Fruit fly (Drosophila melanogaster) whole organism, embryonic: ENCODE results near the gene CG15356.

Experiments used
- Atf6 ChIP-seq: fragments of 200-800 bp; sonication (Bioruptor generic); IDR thresholded peaks from 2 replicates; pipeline ENCODE4 v1.3.6; 2022; ENCODE audit warnings: missing biosample characterization, missing genetic modification characterization
- BEAF-32 ChIP-seq: fragments of 200-800 bp; sonication (Bioruptor generic); optimal IDR thresholded peaks from 3 replicates; lab custom pipeline; 2017; ENCODE audit warnings: missing biosample characterization, missing genetic modification characterization, mild to moderate bottlenecking, moderate library complexity, missing genetic modification reagents
- CG12071 ChIP-seq: fragments of 200-800 bp; sonication (Bioruptor generic); optimal IDR thresholded peaks from 3 replicates; lab custom pipeline; 2018; ENCODE audit warnings: missing biosample characterization, mild to moderate bottlenecking, missing genetic modification characterization
- CG12299 ChIP-seq: fragments of 200-800 bp; sonication (Bioruptor generic); optimal IDR thresholded peaks from 2 replicates; lab custom pipeline; 2018; ENCODE audit warnings: missing biosample characterization, mild to moderate bottlenecking, missing genetic modification characterization
- CG12391 ChIP-seq: fragments of 200-800 bp; sonication (Bioruptor generic); optimal IDR thresholded peaks from 3 replicates; lab custom pipeline; 2018; ENCODE audit warnings: missing biosample characterization, mild to moderate bottlenecking, missing genetic modification characterization, moderate library complexity
- CG13775 ChIP-seq: fragments of 200-800 bp; sonication (Bioruptor generic); optimal IDR thresholded peaks from 3 replicates; lab custom pipeline; 2017; ENCODE audit warnings: missing biosample characterization, mild to moderate bottlenecking, missing genetic modification characterization
- CG17359 ChIP-seq: fragments of 200-800 bp; sonication (Bioruptor generic); optimal IDR thresholded peaks from 3 replicates; lab custom pipeline; 2018; ENCODE audit warnings: missing biosample characterization, mild to moderate bottlenecking, missing genetic modification characterization, moderate library complexity
- CG18476 ChIP-seq: fragments of 200-800 bp; sonication (Bioruptor generic); optimal IDR thresholded peaks from 2 replicates; lab custom pipeline; 2016; ENCODE audit warnings: missing biosample characterization, mild to moderate bottlenecking, missing genetic modification characterization
- CG2199 ChIP-seq: fragments of 200-800 bp; sonication (Bioruptor generic); IDR thresholded peaks from 3 replicates; pipeline ENCODE4 v1.3.6; 2022; ENCODE audit warnings: missing biosample characterization, missing genetic modification characterization
- CG30403 ChIP-seq: fragments of 200-800 bp; sonication (Bioruptor generic); optimal IDR thresholded peaks from 3 replicates; lab custom pipeline; 2016; ENCODE audit warnings: missing biosample characterization, missing genetic modification characterization
- CG31388 ChIP-seq: fragments of 200-800 bp; sonication (Bioruptor generic); optimal IDR thresholded peaks from 2 replicates; lab custom pipeline; 2016; ENCODE audit warnings: missing biosample characterization, missing genetic modification characterization
- CG8089 ChIP-seq: fragments of 200-800 bp; sonication (Bioruptor generic); optimal IDR thresholded peaks from 3 replicates; lab custom pipeline; 2016; ENCODE audit warnings: missing biosample characterization, missing genetic modification characterization
- CoRest ChIP-seq: fragments of 200-800 bp; sonication (Bioruptor generic); optimal IDR thresholded peaks from 3 replicates; lab custom pipeline; 2018; ENCODE audit warnings: missing biosample characterization, mild to moderate bottlenecking, missing genetic modification characterization, moderate library complexity
- CrebB ChIP-seq: fragments of 200-800 bp; sonication (Bioruptor generic); optimal IDR thresholded peaks from 3 replicates; lab custom pipeline; 2018; ENCODE audit warnings: missing biosample characterization, mild to moderate bottlenecking, missing genetic modification characterization
- Dek ChIP-seq: fragments of 200-800 bp; sonication (Bioruptor generic); optimal IDR thresholded peaks from 3 replicates; lab custom pipeline; 2019; ENCODE audit warnings: missing biosample characterization, mild to moderate bottlenecking, missing genetic modification characterization, moderate library complexity
- Dfd ChIP-seq, 2 experiments: fragments of >200 bp; optimal IDR thresholded peaks; 2 replicates each; lab custom pipeline; 2017; ENCODE audit warnings: missing biosample characterization in 2 of 2, missing genetic modification characterization in 2 of 2
- Drgx ChIP-seq: fragments of 200-800 bp; sonication (Bioruptor generic); IDR thresholded peaks from 2 replicates; pipeline ENCODE4 v1.3.6; 2022; ENCODE audit warnings: missing biosample characterization, missing genetic modification characterization
- Hr39 ChIP-seq: fragments of >200 bp; optimal IDR thresholded peaks from 2 replicates; lab custom pipeline; 2017
- Hr78 ChIP-seq, 2 experiments: fragments of 200-800 bp in 1 of 2; fragments of >200 bp in 1 of 2; sonication (Bioruptor generic) in 1 of 2; optimal IDR thresholded peaks; 2 replicates each; lab custom pipeline; 2017 to 2019; ENCODE audit warnings: missing biosample characterization in 2 of 2, missing genetic modification characterization in 2 of 2, mild to moderate bottlenecking in 1 of 2, moderate library complexity in 1 of 2
- NC2α ChIP-seq: fragments of 200-800 bp; sonication (Bioruptor generic); optimal IDR thresholded peaks from 2 replicates; lab custom pipeline; 2016; ENCODE audit warnings: missing biosample characterization, missing genetic modification characterization
- Pdp1 ChIP-seq, 2 experiments: fragments of 200-800 bp; sonication (Bioruptor generic); optimal IDR thresholded peaks; 3 replicates each; lab custom pipeline; 2016; ENCODE audit warnings: missing biosample characterization in 2 of 2, missing genetic modification characterization in 2 of 2, mild to moderate bottlenecking in 1 of 2, moderate library complexity in 1 of 2
- Ptx1 ChIP-seq: fragments of 200-800 bp; sonication (Bioruptor generic); IDR thresholded peaks from 2 replicates; pipeline ENCODE4 v1.3.6; 2022; ENCODE audit warnings: missing biosample characterization, missing genetic modification characterization
- Rx ChIP-seq: fragments of 200-800 bp; sonication (Bioruptor generic); IDR thresholded peaks from 2 replicates; pipeline ENCODE4 v1.3.6; 2022; ENCODE audit warnings: missing biosample characterization, missing genetic modification characterization
- Sox100B ChIP-seq: fragments of 200-800 bp; sonication (Bioruptor generic); optimal IDR thresholded peaks from 3 replicates; lab custom pipeline; 2018; ENCODE audit warnings: missing biosample characterization, mild to moderate bottlenecking, missing genetic modification characterization
- Ssrp ChIP-seq: fragments of 200-800 bp; sonication (Bioruptor generic); optimal IDR thresholded peaks from 2 replicates; lab custom pipeline; 2018; ENCODE audit warnings: missing biosample characterization, mild to moderate bottlenecking, missing genetic modification characterization, moderate library complexity
- YL-1 ChIP-seq: fragments of 200-800 bp; sonication (Bioruptor generic); optimal IDR thresholded peaks from 3 replicates; lab custom pipeline; 2017; ENCODE audit warnings: missing biosample characterization, mild to moderate bottlenecking, missing genetic modification characterization
- al ChIP-seq: fragments of 200-800 bp; sonication (Bioruptor generic); IDR thresholded peaks from 2 replicates; pipeline ENCODE4 v1.3.6; 2022; ENCODE audit warnings: missing biosample characterization, missing genetic modification characterization
- ap ChIP-seq: fragments of 200-800 bp; sonication (Bioruptor generic); IDR thresholded peaks from 2 replicates; pipeline ENCODE4 v1.3.6; 2022; ENCODE audit warnings: missing biosample characterization, missing genetic modification characterization
- ash1 ChIP-seq: fragments of 200-800 bp; sonication (Bioruptor generic); optimal IDR thresholded peaks from 2 replicates; lab custom pipeline; 2018; ENCODE audit warnings: missing biosample characterization, mild to moderate bottlenecking, missing genetic modification characterization
- az2 ChIP-seq: fragments of 200-800 bp; sonication (Bioruptor generic); optimal IDR thresholded peaks from 3 replicates; lab custom pipeline; 2016; ENCODE audit warnings: missing biosample characterization, missing genetic modification characterization
- crol ChIP-seq: fragments of 200-800 bp; sonication (Bioruptor generic); IDR thresholded peaks from 2 replicates; pipeline ENCODE4 v1.3.6; 2022; ENCODE audit warnings: missing biosample characterization, missing genetic modification characterization
- dysf ChIP-seq: fragments of 200-800 bp; sonication (Bioruptor generic); IDR thresholded peaks from 3 replicates; pipeline ENCODE4 v1.3.6; 2022; ENCODE audit warnings: missing biosample characterization, missing genetic modification characterization
- ewg ChIP-seq: fragments of 200-800 bp; sonication (Bioruptor generic); optimal IDR thresholded peaks from 3 replicates; lab custom pipeline; 2017; ENCODE audit warnings: mild to moderate bottlenecking, missing biosample characterization, missing genetic modification reagents, missing genetic modification characterization
- fd96Cb ChIP-seq: fragments of 200-800 bp; sonication (Bioruptor generic); optimal IDR thresholded peaks from 2 replicates; lab custom pipeline; 2018; ENCODE audit warnings: missing biosample characterization, mild to moderate bottlenecking, missing genetic modification characterization, moderate library complexity
- ind ChIP-seq: fragments of 200-800 bp; sonication (Bioruptor generic); optimal IDR thresholded peaks from 3 replicates; lab custom pipeline; 2016; ENCODE audit warnings: missing biosample characterization, missing genetic modification characterization
- jigr1 ChIP-seq: fragments of 200-800 bp; sonication (Bioruptor generic); IDR thresholded peaks from 3 replicates; pipeline ENCODE4 v1.3.6; 2022; ENCODE audit warnings: missing biosample characterization, missing genetic modification characterization
- kni ChIP-seq: fragments of 200-800 bp; sonication (Bioruptor generic); optimal IDR thresholded peaks from 3 replicates; lab custom pipeline; 2017; ENCODE audit warnings: mild to moderate bottlenecking, missing biosample characterization, missing genetic modification reagents, missing genetic modification characterization
- nom ChIP-seq: fragments of 200-800 bp; sonication (Bioruptor generic); optimal IDR thresholded peaks from 2 replicates; lab custom pipeline; 2017; ENCODE audit warnings: missing biosample characterization, missing genetic modification characterization, mild to moderate bottlenecking, moderate library complexity, missing genetic modification reagents
- pan ChIP-seq, 4 experiments: fragments of >200 bp in 3 of 4; fragments of 200-800 bp in 1 of 4; sonication (Bioruptor generic) in 1 of 4; optimal IDR thresholded peaks in 3 of 4; IDR thresholded peaks in 1 of 4; 2 replicates each; pipeline versions ENCODE4 v1.3.6 to Lab custom; 2017 to 2022; ENCODE audit warnings: missing biosample characterization in 2 of 4, missing genetic modification characterization in 2 of 4, mixed read lengths in 1 of 4
- prd ChIP-seq, 3 experiments: fragments of >200 bp in 2 of 3; fragments of 200-800 bp in 1 of 3; sonication (Bioruptor generic) in 1 of 3; optimal IDR thresholded peaks in 2 of 3; IDR thresholded peaks in 1 of 3; 2 replicates in 2 of 3; 3 replicates in 1 of 3; pipeline versions ENCODE4 v1.3.6 to Lab custom; 2017 to 2022; ENCODE audit warnings: missing biosample characterization in 1 of 3, missing genetic modification characterization in 1 of 3
- sim ChIP-seq: fragments of 200-800 bp; sonication (Bioruptor generic); IDR thresholded peaks from 2 replicates; pipeline ENCODE4 v1.3.6; 2022; ENCODE audit warnings: missing biosample characterization, missing genetic modification characterization
- sisA ChIP-seq: fragments of 200-800 bp; sonication (Bioruptor generic); IDR thresholded peaks from 2 replicates; pipeline ENCODE4 v1.3.6; 2022; ENCODE audit warnings: missing biosample characterization, missing genetic modification characterization
- slou ChIP-seq: fragments of 200-800 bp; sonication (Bioruptor generic); optimal IDR thresholded peaks from 3 replicates; lab custom pipeline; 2016; ENCODE audit warnings: missing biosample characterization, missing genetic modification characterization
- sna ChIP-seq: fragments of 200-800 bp; sonication (Bioruptor generic); IDR thresholded peaks from 2 replicates; pipeline ENCODE4 v1.3.6; 2022; ENCODE audit warnings: missing biosample characterization, missing genetic modification characterization; ENCODE audit not compliant: partially characterized antibody
- unc-4 ChIP-seq: fragments of 200-800 bp; sonication (Bioruptor generic); IDR thresholded peaks from 2 replicates; pipeline ENCODE4 v1.3.6; 2022; ENCODE audit warnings: missing biosample characterization, missing genetic modification characterization; ENCODE audit not compliant: partially characterized antibody
- usp ChIP-seq: fragments of >200 bp; optimal IDR thresholded peaks from 2 replicates; lab custom pipeline; 2017; ENCODE audit warnings: missing biosample characterization, missing genetic modification characterization
- vfl ChIP-seq: fragments of 200-800 bp; sonication (Bioruptor generic); optimal IDR thresholded peaks from 2 replicates; lab custom pipeline; 2016; ENCODE audit warnings: missing biosample characterization, missing genetic modification characterization

The CG15356 gene

DNA sequence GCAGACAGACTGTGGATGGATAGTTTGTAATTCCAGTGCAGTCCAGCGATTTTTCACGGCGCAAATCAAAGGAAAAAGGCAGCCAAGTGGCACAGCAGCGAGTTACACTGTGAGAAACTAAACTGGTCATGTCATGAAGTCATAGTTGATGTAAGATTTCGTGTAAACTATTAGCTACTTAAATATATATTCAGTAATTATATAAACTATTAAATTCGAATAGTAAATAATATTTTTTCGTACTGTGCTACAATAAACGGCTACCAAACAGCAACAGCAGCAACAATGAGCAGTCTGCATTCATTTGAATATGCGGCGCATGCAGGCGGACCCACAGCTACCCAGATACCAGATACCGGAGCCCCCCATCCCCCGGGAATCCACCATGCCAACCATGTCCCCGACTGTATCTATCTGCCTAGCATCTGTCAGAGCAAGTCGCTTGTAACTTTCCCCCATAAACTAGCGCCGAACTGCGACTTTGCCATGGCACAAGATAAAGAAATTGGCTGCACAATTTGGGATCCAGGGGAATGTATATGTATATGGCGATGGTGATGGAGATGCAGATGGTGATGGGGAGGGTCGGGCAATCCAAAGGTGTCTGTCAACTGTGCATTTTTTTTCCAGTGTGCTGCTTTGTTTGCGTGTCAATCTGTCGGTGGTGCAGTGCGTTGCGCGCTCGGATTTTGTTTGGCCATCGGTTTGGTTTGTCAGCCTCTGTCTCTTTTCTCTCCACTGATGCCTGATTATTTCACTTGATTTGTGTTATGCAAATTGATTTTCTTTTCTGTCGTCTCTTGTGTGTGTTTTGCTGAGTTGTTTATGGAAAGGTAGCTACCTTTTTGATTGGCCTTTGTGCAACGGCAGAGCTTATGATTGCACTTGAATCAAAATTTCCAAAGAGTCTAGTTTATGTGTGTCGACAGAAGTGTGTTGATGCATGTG, 54.4 kb downstream of the CG15356 start (continued):
- TF ChIP-seq CG12299 (tag; lab: Kevin White, UChicago), result no peak
- TF ChIP-seq kni (GFP tag; lab: Kevin White, UChicago), result peak; percentile 18
- TF ChIP-seq vfl, result no peak
- no peak for TF ChIP-seq YL-1 (GFP tag; lab: Kevin White, UChicago)
- TF ChIP-seq dysf (GFP tag; lab: Robert Waterston, UW), result peak; percentile 31; the same call in 1 of the 3 replicates
- peak; percentile 31 for TF ChIP-seq CG12391 (tag; lab: Kevin White, UChicago)
- no peak for TF ChIP-seq CoRest (tag; lab: Kevin White, UChicago)
- peak; percentile 1 for TF ChIP-seq CG30403 (GFP tag; lab: Kevin White, UChicago)
- no peak for TF ChIP-seq CG18476 (GFP tag; lab: Kevin White, UChicago)
- peak; percentile 37; the same call in 1 of the 2 replicates for TF ChIP-seq Ptx1 (GFP tag; lab: Robert Waterston, UW)
- TF ChIP-seq Rx (GFP tag; lab: Robert Waterston, UW), result no peak
- TF ChIP-seq CG17359, result peak; percentile 55
- no peak for TF ChIP-seq Hr39 (lab: Kevin White, UChicago)
- no peak for TF ChIP-seq sna (GFP tag; lab: Robert Waterston, UW)
- TF ChIP-seq ewg (GFP tag; lab: Kevin White, UChicago), result peak; percentile 9
- TF ChIP-seq Drgx (GFP tag; lab: Robert Waterston, UW), result peak; percentile 80
- TF ChIP-seq fd96Cb (tag; lab: Kevin White, UChicago), result peak; percentile 35
- TF ChIP-seq az2 (GFP tag; lab: Kevin White, UChicago), result peak; percentile 33
- no peak for TF ChIP-seq CG31388 (GFP tag; lab: Kevin White, UChicago)
- no peak for TF ChIP-seq Dfd (GFP tag; optimal IDR thresholded peaks at IDR 0.05; lab: Kevin White, UChicago)
- peak; percentile 37; the same call in 1 of the 2 replicates for TF ChIP-seq crol
- TF ChIP-seq Hr78 (GFP tag; optimal IDR thresholded peaks at IDR 0.05; lab: Kevin White, UChicago), result no peak
- TF ChIP-seq sim, result 0 out of 2 replicates have a peak, but pooled peaks have one; percentile 23
- TF ChIP-seq ap (GFP tag; lab: Robert Waterston, UW), result no peak; the same call in 1 of the 2 replicates
- TF ChIP-seq slou (GFP tag; lab: Kevin White, UChicago), result no peak
- peak; percentile 5 for TF ChIP-seq ind (GFP tag; lab: Kevin White, UChicago)
- peak; percentile 26 for TF ChIP-seq Sox100B (GFP tag; lab: Kevin White, UChicago)
- TF ChIP-seq BEAF-32 (GFP tag; lab: Kevin White, UChicago), result no peak
- TF ChIP-seq unc-4 (GFP tag; lab: Robert Waterston, UW), result no peak
- no peak for TF ChIP-seq Atf6 (GFP tag; lab: Robert Waterston, UW)
- TF ChIP-seq sisA (GFP tag; lab: Robert Waterston, UW), result peak; percentile 65
- no peak for TF ChIP-seq CG2199 (GFP tag; lab: Robert Waterston, UW)
- no peak for TF ChIP-seq ash1 (GFP tag; lab: Kevin White, UChicago)
- TF ChIP-seq CrebB (tag; lab: Kevin White, UChicago), result no peak
- no peak for TF ChIP-seq prd (optimal IDR thresholded peaks at IDR 0.05; lab: Kevin White, UChicago)
- TF ChIP-seq prd (GFP tag; IDR thresholded peaks at IDR 0.05; lab: Robert Waterston, UW), result peak; percentile 4; the same call in 1 of the 3 replicates
- peak; percentile 14; the same call in 1 of the 3 replicates for TF ChIP-seq jigr1
- no peak for TF ChIP-seq NC2α (GFP tag; lab: Kevin White, UChicago)
- no peak for TF ChIP-seq CG12071 (GFP tag; lab: Kevin White, UChicago)
- no peak for TF ChIP-seq CG8089 (GFP tag; lab: Kevin White, UChicago)
- peak; percentile 7 for TF ChIP-seq Ssrp (tag; lab: Kevin White, UChicago)
- no peak for TF ChIP-seq usp (GFP tag; lab: Kevin White, UChicago)
- no peak for TF ChIP-seq Pdp1 (GFP tag; optimal IDR thresholded peaks at IDR 0.05; lab: Kevin White, UChicago)
- no peak for TF ChIP-seq al (GFP tag; lab: Robert Waterston, UW)
- no peak for TF ChIP-seq nom (GFP tag; lab: Kevin White, UChicago)
- TF ChIP-seq Dek (tag; lab: Kevin White, UChicago), result no peak
- no peak for TF ChIP-seq CG13775 (GFP tag; lab: Kevin White, UChicago)
- TF ChIP-seq pan (optimal IDR thresholded peaks at IDR 0.05; lab: Kevin White, UChicago), result no peak
- TF ChIP-seq pan (GFP tag; optimal IDR thresholded peaks at IDR 0.05 in 1 of 2, IDR thresholded peaks at IDR 0.05 in 1 of 2), result peak in 1 of 2 experiments; percentile 54
